Worm (Caenorhabditis elegans) whole organism, early embryonic: ENCODE measurements around the gene osm-8.

Source experiments
- F13C5.2 ChIP-seq: sonication (generic microtip); optimal IDR thresholded peaks from 2 replicates; lab custom pipeline; 2017; ENCODE audit warnings: mild to moderate bottlenecking, missing genetic modification characterization, inconsistent platforms, missing compliant biosample characterization
- aly-1 ChIP-seq: sonication (generic microtip); optimal IDR thresholded peaks from 2 replicates; lab custom pipeline; 2016; ENCODE audit warnings: missing genetic modification characterization, missing compliant biosample characterization
- ama-1 ChIP-seq: fragments of 150-350 bp; optimal IDR thresholded peaks from 2 replicates; lab custom pipeline; 2014
- ets-7 ChIP-seq: sonication (generic microtip); optimal IDR thresholded peaks from 2 replicates; lab custom pipeline; 2016; ENCODE audit warnings: missing genotype, missing genetic modification characterization, missing compliant biosample characterization
- flt-1 ChIP-seq: fragments of 200-800 bp; sonication (Bioruptor generic); IDR thresholded peaks from 2 replicates; pipeline ENCODE4 v1.3.6; 2022; ENCODE audit warnings: missing genetic modification characterization, missing compliant biosample characterization
- hmg-4 ChIP-seq: fragments of 200-800 bp; sonication (Bioruptor generic); optimal IDR thresholded peaks from 2 replicates; lab custom pipeline; 2018; ENCODE audit warnings: mild to moderate bottlenecking, missing genetic modification characterization, missing compliant biosample characterization
- sea-1 ChIP-seq: fragments of 200-800 bp; sonication (Bioruptor generic); conservative IDR thresholded peaks from 2 replicates; pipeline ENCODE4 v1.3.6; 2022; ENCODE audit warnings: missing genetic modification characterization, missing compliant biosample characterization
- tbx-11 ChIP-seq: fragments of 200-800 bp; sonication (Bioruptor generic); IDR thresholded peaks from 2 replicates; pipeline ENCODE4 v1.3.6; 2022; ENCODE audit warnings: missing genetic modification characterization, missing compliant biosample characterization
- tbx-37 ChIP-seq: fragments of 200-800 bp; sonication (Bioruptor generic); conservative IDR thresholded peaks from 2 replicates; pipeline ENCODE4 v1.3.6; 2022; ENCODE audit warnings: missing genetic modification reagents, missing genetic modification characterization, missing compliant biosample characterization
- tra-4 ChIP-seq: sonication (generic microtip); optimal IDR thresholded peaks from 2 replicates; lab custom pipeline; 2017; ENCODE audit warnings: missing genetic modification characterization, missing compliant biosample characterization

DNA sequence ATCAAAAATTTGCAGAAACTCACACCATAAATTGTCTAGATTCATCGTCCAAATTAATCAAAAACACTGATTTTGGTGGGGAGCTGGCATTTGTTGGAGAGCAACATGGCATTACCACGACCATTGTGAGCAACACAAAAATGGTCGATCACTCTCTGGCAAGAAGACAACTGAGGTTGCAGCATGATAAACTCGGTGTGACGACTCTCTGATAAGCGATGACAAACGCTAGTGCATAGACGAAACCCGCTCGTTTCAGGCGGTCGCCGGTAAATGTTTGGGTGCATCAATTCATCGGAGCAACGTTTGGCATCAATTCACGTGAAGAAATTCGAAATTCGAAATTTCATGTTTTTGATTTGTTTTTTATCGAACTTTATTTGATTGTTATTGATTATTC is 33.8 kb upstream of the osm-8 start:
- TF ChIP-seq tbx-11 (GFP tag; lab: Robert Waterston, UW) (no peak), tbx-37 (GFP tag; lab: Robert Waterston, UW) (no peak), ama-1 (lab: Kevin White, UChicago) (no peak), aly-1 (tag; lab: Kevin White, UChicago) (no peak), sea-1 (GFP tag; lab: Robert Waterston, UW) (no peak), flt-1 (GFP tag; lab: Robert Waterston, UW) (no peak), ets-7 (tag; lab: Kevin White, UChicago) (no peak), F13C5.2 (no peak), hmg-4 (no peak), tra-4 (tag; lab: Kevin White, UChicago) (no peak)
